Fruit fly (Drosophila melanogaster) whole organism, wandering third instar larva: ENCODE data around the gene CG14453.

Experiments
- Dfd ChIP-seq: fragments of >200 bp; optimal IDR thresholded peaks from 2 replicates; lab custom pipeline; 2017; ENCODE audit warnings: missing biosample characterization, missing genetic modification characterization
- Rel ChIP-seq, 2 experiments: fragments of 200-800 bp; sonication (Bioruptor generic) in 1 of 2; optimal IDR thresholded peaks; 2 replicates in 1 of 2; 3 replicates in 1 of 2; lab custom pipeline; 2016 to 2019; ENCODE audit warnings: mild to moderate bottlenecking in 2 of 2, missing biosample characterization in 2 of 2, missing genetic modification characterization in 2 of 2, moderate library complexity in 1 of 2
- foxo ChIP-seq, 2 experiments: fragments of 200-800 bp; sonication (Bioruptor generic); optimal IDR thresholded peaks; 2 replicates in 1 of 2; 3 replicates in 1 of 2; lab custom pipeline; 2016 to 2017; ENCODE audit warnings: missing biosample characterization in 2 of 2, missing genetic modification characterization in 2 of 2

DNA sequence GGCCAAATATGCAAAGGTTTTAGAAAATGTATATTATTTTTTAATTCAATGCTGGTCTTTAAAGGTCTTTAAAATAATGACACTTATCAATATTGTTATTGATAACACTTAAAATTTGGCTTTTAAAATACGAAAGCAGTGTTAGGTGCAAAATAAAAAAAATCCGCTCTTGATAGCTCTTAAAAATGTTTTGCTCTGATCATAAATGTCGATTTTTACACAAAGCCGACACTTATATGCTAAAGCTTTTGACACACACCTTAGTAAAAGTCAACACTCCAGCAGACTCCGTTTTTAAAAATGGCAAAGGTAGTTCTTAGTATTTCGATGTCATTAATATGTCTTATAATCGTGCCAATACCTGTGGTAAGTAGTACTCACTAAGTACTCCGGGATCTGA is 48.6 kb upstream of the CG14453 start, which contains the start of gene CG33766:
- TF ChIP-seq Rel (GFP tag; optimal IDR thresholded peaks at IDR 0.05; lab: Kevin White, UChicago) (no peak), Rel (tag; optimal IDR thresholded peaks at IDR 0.05; lab: Kevin White, UChicago) (no peak), Dfd (GFP tag; lab: Kevin White, UChicago) (no peak), foxo (GFP tag; optimal IDR thresholded peaks at IDR 0.05; lab: Kevin White, UChicago) (no peak)
